Fruit fly (Drosophila melanogaster): ENCODE results near the gene MAGE.

MAGE gene

DNA sequence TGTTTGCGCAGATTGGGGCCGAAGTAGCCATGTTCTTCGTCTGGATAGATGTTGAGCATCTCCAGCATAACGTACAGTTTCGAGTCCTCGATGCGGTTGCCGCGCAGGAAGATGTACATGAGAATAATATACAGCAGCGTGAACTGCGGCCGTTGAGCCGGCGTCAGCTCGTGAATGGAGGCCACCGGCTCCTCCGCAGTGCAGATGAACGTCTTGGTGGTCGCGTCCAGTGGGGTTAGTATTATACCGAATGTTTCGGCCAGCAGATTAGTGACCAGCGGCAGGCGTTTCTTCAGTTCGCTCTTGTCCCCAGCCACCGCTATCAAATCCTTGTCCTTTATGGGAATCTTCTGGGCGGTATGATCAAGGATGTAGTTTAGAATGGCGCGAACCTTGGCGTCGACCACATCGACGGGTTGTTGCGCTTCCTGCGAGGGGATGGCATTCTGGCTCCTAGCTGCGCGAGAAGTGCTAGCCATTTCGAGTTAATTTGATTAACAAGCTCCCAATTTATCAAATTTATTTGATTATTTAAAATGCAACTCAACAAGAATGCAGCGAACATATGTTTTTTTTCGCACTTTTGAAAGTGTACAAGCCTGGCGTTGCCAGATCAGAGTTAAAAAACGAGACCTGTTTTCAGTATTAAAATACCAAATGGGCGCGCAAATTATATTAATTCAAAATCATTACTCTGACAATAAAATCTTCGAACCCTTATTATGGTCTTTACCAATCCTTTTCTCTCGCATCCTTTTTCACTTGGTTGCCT, at the start of gene MAGE:
MAGE (minus strand) TSS at position 595 of the 772 bp plus-strand sequence.
- TF ChIP-seq CG11617 (GFP tag; optimal IDR thresholded peaks at IDR 0.05) (no peak), tj (GFP tag; optimal IDR thresholded peaks at IDR 0.05) (peak; percentile 58)

DNA sequence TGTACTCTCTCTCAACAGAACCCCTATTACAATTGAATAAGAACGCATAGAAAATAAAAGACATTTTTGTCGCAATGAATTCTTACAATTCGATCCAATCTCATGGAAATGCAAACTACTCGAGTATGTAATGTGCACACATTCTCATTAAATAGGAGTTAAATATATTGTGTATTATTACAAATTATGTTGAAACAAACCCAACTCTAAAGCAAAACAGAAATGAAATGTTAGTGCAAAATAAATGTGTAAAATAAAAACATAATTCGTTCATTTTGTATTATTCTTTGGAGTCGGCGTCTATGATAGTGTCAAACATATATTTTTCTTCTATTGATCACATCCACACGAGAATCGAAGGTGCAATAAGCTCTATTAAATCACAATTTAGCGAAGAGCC, 45.7 kb upstream of the MAGE start, which contains the start of gene CG14609:
CG14609 (plus strand) TSS at position 301 of the 400 bp plus-strand sequence.
- TF ChIP-seq CG5204 (GFP tag; optimal IDR thresholded peaks at IDR 0.05) (no peak), CG11617 (GFP tag; optimal IDR thresholded peaks at IDR 0.05) (no peak), cnc (optimal IDR thresholded peaks at IDR 0.05) (no peak), CG14711 (tag; optimal IDR thresholded peaks at IDR 0.05) (no peak), cic (GFP tag; optimal IDR thresholded peaks at IDR 0.05) (no peak), kay (GFP tag; ENCODE audit: borderline replicate concordance) (no peak), ovo (GFP tag; optimal IDR thresholded peaks at IDR 0.05) (no peak), Clk (GFP tag; optimal IDR thresholded peaks at IDR 0.05) (no peak), CG12768 (GFP tag; optimal IDR thresholded peaks at IDR 0.05) (no peak), bab1 (GFP tag; optimal IDR thresholded peaks at IDR 0.05) (no peak), Crg-1 (GFP tag; optimal IDR thresholded peaks at IDR 0.05) (no peak), tj (GFP tag; optimal IDR thresholded peaks at IDR 0.05) (no peak), CG1620 (GFP tag; optimal IDR thresholded peaks at IDR 0.05) (no peak), CG7045 (GFP tag; optimal IDR thresholded peaks at IDR 0.05) (no peak)

DNA sequence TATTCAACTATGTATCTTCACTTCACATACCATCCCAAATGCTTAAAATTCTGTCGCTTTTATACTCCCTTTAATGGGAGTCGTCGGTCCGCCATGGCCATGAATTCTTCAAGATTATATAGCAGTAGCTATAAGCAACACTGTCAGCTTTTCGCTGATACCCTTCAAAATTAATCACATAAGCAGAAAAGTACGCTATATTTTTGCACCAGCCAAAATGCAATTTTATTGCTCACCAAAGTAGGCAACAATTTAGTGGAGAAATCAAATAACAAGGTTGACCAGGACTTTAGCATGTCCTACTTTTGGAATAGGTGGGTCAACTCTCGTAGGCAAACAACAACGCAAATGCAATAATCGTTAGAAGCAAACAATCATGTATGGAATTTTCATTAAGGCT, 44.9 kb upstream of the MAGE start:
- TF ChIP-seq CG1620 (GFP tag; optimal IDR thresholded peaks at IDR 0.05) (no peak), CG11617 (GFP tag; optimal IDR thresholded peaks at IDR 0.05) (no peak), ovo (GFP tag; optimal IDR thresholded peaks at IDR 0.05) (no peak), CG12768 (GFP tag; optimal IDR thresholded peaks at IDR 0.05) (no peak), cnc (optimal IDR thresholded peaks at IDR 0.05) (no peak), kay (GFP tag; ENCODE audit: borderline replicate concordance) (peak; percentile 52), Hr96 (GFP tag; optimal IDR thresholded peaks at IDR 0.05) (no peak), Mnt (GFP tag; optimal IDR thresholded peaks at IDR 0.05) (no peak), CG33017 (tag; optimal IDR thresholded peaks at IDR 0.05) (no peak), CG7045 (GFP tag; optimal IDR thresholded peaks at IDR 0.05) (no peak), pad (GFP tag; optimal IDR thresholded peaks at IDR 0.05) (no peak), cic (GFP tag; optimal IDR thresholded peaks at IDR 0.05) (no peak), bab1 (GFP tag; optimal IDR thresholded peaks at IDR 0.05) (peak; percentile 31), tj (GFP tag; optimal IDR thresholded peaks at IDR 0.05) (peak; percentile 5), CG7101 (tag; optimal IDR thresholded peaks at IDR 0.05) (no peak), CG5204 (GFP tag; optimal IDR thresholded peaks at IDR 0.05) (no peak)

DNA sequence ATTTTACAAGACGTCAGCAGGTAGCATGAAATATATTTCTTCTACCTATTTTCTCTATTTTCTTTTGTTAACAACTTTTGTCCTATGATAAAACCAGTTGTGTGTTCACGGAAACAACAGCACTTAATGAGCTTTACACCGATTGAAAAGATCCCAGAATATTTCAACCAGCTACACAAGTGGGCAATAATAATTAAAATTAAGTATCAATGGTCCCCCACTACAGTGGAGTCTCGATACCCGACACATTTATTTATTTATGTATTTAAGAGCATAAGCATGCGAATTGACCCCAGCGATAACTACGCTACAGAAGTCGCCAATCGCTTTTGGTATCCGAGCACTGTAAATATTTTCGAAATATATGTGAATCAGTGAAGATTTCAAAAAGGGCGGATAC, 33.7 kb upstream of the MAGE start:
- TF ChIP-seq Hr96 (GFP tag; optimal IDR thresholded peaks at IDR 0.05): no peak
- TF ChIP-seq kay (GFP tag; ENCODE audit: borderline replicate concordance): peak; percentile 67

DNA sequence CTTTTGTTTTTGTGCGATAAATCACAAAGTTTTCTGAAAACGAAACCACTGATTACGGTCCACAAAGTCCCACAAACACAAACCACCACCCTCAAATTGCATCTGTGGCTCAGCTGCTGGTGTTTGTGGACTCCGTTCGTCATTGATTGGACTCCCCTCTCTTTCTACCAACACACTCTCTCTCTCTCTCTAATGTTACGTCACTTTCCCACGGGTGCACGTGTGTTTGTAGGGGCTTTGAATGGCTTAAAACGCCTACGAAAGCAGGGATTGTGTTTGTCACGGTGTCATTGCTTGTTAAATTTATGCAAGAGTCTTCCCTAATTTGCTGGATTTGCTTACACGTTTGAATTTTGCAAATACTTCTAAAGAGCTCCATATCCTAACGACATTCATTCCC, 33.0 kb upstream of the MAGE start:
- TF ChIP-seq CG5204 (GFP tag; optimal IDR thresholded peaks at IDR 0.05): no peak
- TF ChIP-seq Crg-1 (GFP tag; optimal IDR thresholded peaks at IDR 0.05): no peak
- TF ChIP-seq bab1 (GFP tag; optimal IDR thresholded peaks at IDR 0.05): no peak
- no peak for TF ChIP-seq cnc (optimal IDR thresholded peaks at IDR 0.05)
- peak; percentile 70 for TF ChIP-seq tj (GFP tag; optimal IDR thresholded peaks at IDR 0.05)

DNA sequence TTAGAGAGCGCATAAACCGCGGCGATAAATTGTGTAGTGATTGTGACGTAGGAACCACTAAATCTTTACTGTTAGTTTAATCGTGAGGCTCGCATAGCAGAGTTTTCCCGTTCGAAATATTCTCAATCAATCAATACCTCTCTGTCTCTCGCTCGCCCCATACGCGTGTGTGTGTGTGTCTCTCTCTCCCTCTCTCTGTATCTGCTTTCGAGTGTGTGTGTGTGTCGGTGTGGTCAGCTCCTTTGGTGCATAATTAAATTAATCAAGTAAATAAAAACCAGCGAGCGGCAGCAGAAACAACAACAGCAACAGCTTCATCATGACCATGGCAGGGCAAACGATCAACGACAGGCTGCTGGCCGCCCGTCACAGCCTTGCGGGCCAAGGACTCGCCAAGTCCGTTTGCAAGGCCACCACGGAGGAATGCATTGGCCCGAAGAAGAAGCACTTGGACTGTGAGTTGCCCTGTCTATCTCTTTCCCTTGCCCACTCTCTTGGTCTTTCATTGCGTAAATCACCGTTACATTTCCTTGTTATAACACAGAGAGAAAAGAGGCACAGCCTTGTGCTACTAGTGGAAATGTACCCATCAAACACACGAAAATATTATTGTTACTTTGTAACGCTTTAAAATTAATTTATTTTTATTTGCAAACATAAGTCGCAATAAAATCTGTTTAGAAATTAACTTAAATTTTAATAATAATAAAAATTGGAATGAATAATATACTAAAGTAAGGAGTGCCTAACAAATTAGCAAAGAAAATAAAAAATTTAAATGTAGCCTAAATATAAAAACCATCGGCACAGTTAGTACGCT, 32.3 kb upstream of the MAGE start:
- TF ChIP-seq Hr96 (GFP tag; optimal IDR thresholded peaks at IDR 0.05) (no peak), cic (GFP tag; optimal IDR thresholded peaks at IDR 0.05) (no peak), CG1620 (GFP tag; optimal IDR thresholded peaks at IDR 0.05) (no peak), Mnt (GFP tag; optimal IDR thresholded peaks at IDR 0.05) (no peak), pad (GFP tag; optimal IDR thresholded peaks at IDR 0.05) (no peak), tj (GFP tag; optimal IDR thresholded peaks at IDR 0.05) (no peak), kay (GFP tag; ENCODE audit: borderline replicate concordance) (no peak), CG12768 (GFP tag; optimal IDR thresholded peaks at IDR 0.05) (no peak), CG14711 (tag; optimal IDR thresholded peaks at IDR 0.05) (no peak), CG33017 (tag; optimal IDR thresholded peaks at IDR 0.05) (no peak), toe (GFP tag; optimal IDR thresholded peaks at IDR 0.05) (no peak), CG7045 (GFP tag; optimal IDR thresholded peaks at IDR 0.05) (no peak), CG5204 (GFP tag; optimal IDR thresholded peaks at IDR 0.05) (no peak), Clk (GFP tag; optimal IDR thresholded peaks at IDR 0.05) (no peak), cnc (optimal IDR thresholded peaks at IDR 0.05) (no peak), CG7101 (tag; optimal IDR thresholded peaks at IDR 0.05) (no peak), ovo (GFP tag; optimal IDR thresholded peaks at IDR 0.05) (peak; percentile 19), bab1 (GFP tag; optimal IDR thresholded peaks at IDR 0.05) (peak; percentile 3)
